Worm (Caenorhabditis elegans) whole organism, midembryonic: ENCODE data around the gene F44E2.6.
A peak's percentile ranks its signal among the peaks of the same experiment; 100 is the strongest.

Experiments used
- cog-1 ChIP-seq: sonication (generic microtip); optimal IDR thresholded peaks from 2 replicates; lab custom pipeline; 2016; ENCODE audit warnings: missing genetic modification characterization, missing compliant biosample characterization
- flt-1 ChIP-seq: fragments of 200-800 bp; sonication (Bioruptor generic); IDR thresholded peaks from 2 replicates; pipeline ENCODE4 v1.3.6; 2022; ENCODE audit warnings: missing genetic modification characterization, missing compliant biosample characterization
- klf-2 ChIP-seq: fragments of 200-800 bp; sonication (Bioruptor generic); conservative IDR thresholded peaks from 2 replicates; pipeline ENCODE4 v1.3.6; 2022; ENCODE audit warnings: missing genetic modification reagents, missing genetic modification characterization, missing compliant biosample characterization
- med-1 ChIP-seq: sonication (generic microtip); optimal IDR thresholded peaks from 2 replicates; lab custom pipeline; 2017; ENCODE audit warnings: missing genetic modification characterization, mild to moderate bottlenecking, missing compliant biosample characterization, antibody characterized with exemption, missing genetic modification reagents; ENCODE audit not compliant: insufficient read depth
- tab-1 ChIP-seq: fragments of 200-800 bp; sonication (Bioruptor generic); IDR thresholded peaks from 2 replicates; pipeline ENCODE4 v1.3.6; 2022; ENCODE audit warnings: missing genetic modification characterization, missing compliant biosample characterization

ce11 chrIII:8865294-8865766 lies 20.3 kb upstream of the F44E2.6 start:
- TF ChIP-seq tab-1 (GFP tag; lab: Robert Waterston, UW), result peak; percentile 51; the same call in 1 of the 2 replicates
- no peak for TF ChIP-seq klf-2 (GFP tag; lab: Robert Waterston, UW)
- peak; percentile 11 for TF ChIP-seq cog-1
- no peak for TF ChIP-seq med-1 (GFP tag; lab: Kevin White, UChicago)
- TF ChIP-seq flt-1 (GFP tag; lab: Robert Waterston, UW), result 0 out of 2 replicates have a peak, but pooled peaks have one; percentile 54
